Worm (Caenorhabditis elegans) whole organism, late embryonic: ENCODE results near the gene srw-123.
"Not testable (repeated sequence)": the region's sequence is repeated elsewhere in the genome, so short reads cannot be mapped to it uniquely, and the experiment has no call there.

Experiments
- F13H6.1 ChIP-seq: sonication (generic microtip); optimal IDR thresholded peaks from 2 replicates; lab custom pipeline; 2016; ENCODE audit warnings: missing genetic modification characterization, missing compliant biosample characterization
- ama-1 ChIP-seq: fragments of 150-350 bp; optimal IDR thresholded peaks from 2 replicates; lab custom pipeline; 2014
- ceh-48 ChIP-seq: sonication (generic microtip); optimal IDR thresholded peaks from 2 replicates; lab custom pipeline; 2016; ENCODE audit warnings: missing genetic modification characterization, inconsistent platforms, missing compliant biosample characterization
- hlh-30 ChIP-seq: sonication (generic microtip); optimal IDR thresholded peaks from 2 replicates; lab custom pipeline; 2017; ENCODE audit warnings: antibody characterized with exemption, missing genetic modification characterization, missing compliant biosample characterization; ENCODE audit not compliant: insufficient read depth
- pag-3 ChIP-seq: sonication (generic microtip); optimal IDR thresholded peaks from 2 replicates; lab custom pipeline; 2016; ENCODE audit warnings: missing compliant biosample characterization, missing genetic modification characterization, borderline replicate concordance
- ttx-3 ChIP-seq: sonication (generic microtip); optimal IDR thresholded peaks from 2 replicates; lab custom pipeline; 2016; ENCODE audit warnings: missing genetic modification reagents, missing genetic modification characterization, missing compliant biosample characterization
- unc-86 ChIP-seq: sonication (generic microtip); optimal IDR thresholded peaks from 2 replicates; lab custom pipeline; 2016; ENCODE audit warnings: missing genetic modification characterization, missing compliant biosample characterization

- TF ChIP-seq pag-3 (tag; lab: Kevin White, UChicago); ama-1 (lab: Kevin White, UChicago); ceh-48 (tag; lab: Kevin White, UChicago); hlh-30 (tag; lab: Kevin White, UChicago); unc-86; F13H6.1 (tag; lab: Kevin White, UChicago); ttx-3: not testable (repeated sequence)
These were observed 19.8 kb downstream of the srw-123 start, which contains the start of gene srh-248 for ce11 chrV:2955342-2955741.
